Fruit fly (Drosophila melanogaster) whole organism, embryonic: Measurements from ENCODE around the gene Ire1.

Source experiments
- B-H2 ChIP-seq: fragments of 200-800 bp; sonication (Bioruptor generic); optimal IDR thresholded peaks from 2 replicates; lab custom pipeline; 2018; ENCODE audit warnings: missing biosample characterization, mild to moderate bottlenecking, missing genetic modification characterization
- CG11456 ChIP-seq: fragments of 200-800 bp; sonication (Bioruptor generic); IDR thresholded peaks from 3 replicates; pipeline ENCODE4 v1.3.6; 2022; ENCODE audit warnings: missing biosample characterization, missing genetic modification characterization
- CG1233 ChIP-seq: fragments of 200-800 bp; sonication (Bioruptor generic); optimal IDR thresholded peaks from 4 replicates; lab custom pipeline; 2018; ENCODE audit warnings: missing biosample characterization, mild to moderate bottlenecking, missing genetic modification characterization
- CG12744 ChIP-seq: fragments of 200-800 bp; sonication (Bioruptor generic); optimal IDR thresholded peaks from 2 replicates; lab custom pipeline; 2016; ENCODE audit warnings: missing biosample characterization, missing genetic modification characterization
- CG13287 ChIP-seq: fragments of 200-800 bp; sonication (Bioruptor generic); IDR thresholded peaks from 2 replicates; pipeline ENCODE4 v1.3.6; 2022; ENCODE audit warnings: missing biosample characterization, missing genetic modification characterization; ENCODE audit not compliant: partially characterized antibody
- CG13296 ChIP-seq: fragments of 200-800 bp; sonication (Bioruptor generic); optimal IDR thresholded peaks from 3 replicates; lab custom pipeline; 2018; ENCODE audit warnings: missing biosample characterization, mild to moderate bottlenecking, missing genetic modification characterization
- CG14710 ChIP-seq: fragments of 200-800 bp; sonication (Bioruptor generic); optimal IDR thresholded peaks from 3 replicates; lab custom pipeline; 2019; ENCODE audit warnings: missing biosample characterization, mild to moderate bottlenecking, missing genetic modification characterization, moderate library complexity
- CG1602 ChIP-seq: fragments of 200-800 bp; sonication (Bioruptor generic); optimal IDR thresholded peaks from 3 replicates; lab custom pipeline; 2016; ENCODE audit warnings: missing biosample characterization, missing genetic modification characterization
- CG17328 ChIP-seq: fragments of 200-800 bp; sonication (Bioruptor generic); IDR thresholded peaks from 2 replicates; pipeline ENCODE4 v1.3.6; 2022; ENCODE audit warnings: missing biosample characterization, missing genetic modification characterization
- CG17568 ChIP-seq: fragments of 200-800 bp; sonication (Bioruptor generic); optimal IDR thresholded peaks from 2 replicates; lab custom pipeline; 2018; ENCODE audit warnings: missing biosample characterization, mild to moderate bottlenecking, missing genetic modification characterization, moderate library complexity
- CG17802 ChIP-seq: fragments of 200-800 bp; sonication (Bioruptor generic); optimal IDR thresholded peaks from 2 replicates; lab custom pipeline; 2018; ENCODE audit warnings: missing biosample characterization, mild to moderate bottlenecking, missing genetic modification characterization, moderate library complexity
- CG18599 ChIP-seq: fragments of 200-800 bp; sonication (Bioruptor generic); optimal IDR thresholded peaks from 3 replicates; lab custom pipeline; 2017; ENCODE audit warnings: missing biosample characterization, missing genetic modification characterization, mild to moderate bottlenecking, moderate library complexity, missing genetic modification reagents
- CG2199 ChIP-seq: fragments of 200-800 bp; sonication (Bioruptor generic); IDR thresholded peaks from 3 replicates; pipeline ENCODE4 v1.3.6; 2022; ENCODE audit warnings: missing biosample characterization, missing genetic modification characterization
- CG2202 ChIP-seq: fragments of 200-800 bp; sonication (Bioruptor generic); optimal IDR thresholded peaks from 2 replicates; lab custom pipeline; 2018; ENCODE audit warnings: missing biosample characterization, mild to moderate bottlenecking, missing genetic modification characterization
- CG4282 ChIP-seq: fragments of 200-800 bp; sonication (Bioruptor generic); optimal IDR thresholded peaks from 2 replicates; lab custom pipeline; 2016; ENCODE audit warnings: missing biosample characterization, missing genetic modification characterization
- CG5180 ChIP-seq: fragments of 200-800 bp; sonication (Bioruptor generic); optimal IDR thresholded peaks from 3 replicates; lab custom pipeline; 2017; ENCODE audit warnings: missing biosample characterization, missing genetic modification characterization, mild to moderate bottlenecking, moderate library complexity, missing genetic modification reagents
- CG9797 ChIP-seq: fragments of 200-800 bp; sonication (Bioruptor generic); optimal IDR thresholded peaks from 3 replicates; lab custom pipeline; 2018; ENCODE audit warnings: missing biosample characterization, mild to moderate bottlenecking, missing genetic modification characterization
- CG9932 ChIP-seq: fragments of 200-800 bp; sonication (Bioruptor generic); IDR thresholded peaks from 2 replicates; pipeline ENCODE4 v1.3.6; 2022; ENCODE audit warnings: missing biosample characterization, missing genetic modification characterization
- CoRest ChIP-seq: fragments of 200-800 bp; sonication (Bioruptor generic); optimal IDR thresholded peaks from 3 replicates; lab custom pipeline; 2018; ENCODE audit warnings: missing biosample characterization, mild to moderate bottlenecking, missing genetic modification characterization, moderate library complexity
- D ChIP-seq, 2 experiments: fragments of 200-800 bp in 1 of 2; fragments of >200 bp in 1 of 2; sonication (Bioruptor generic) in 1 of 2; optimal IDR thresholded peaks; 2 replicates in 1 of 2; 3 replicates in 1 of 2; lab custom pipeline; 2017; ENCODE audit warnings: mild to moderate bottlenecking in 1 of 2, missing biosample characterization in 1 of 2, missing genetic modification characterization in 1 of 2, missing genetic modification reagents in 1 of 2
- Hr3 ChIP-seq: fragments of 200-800 bp; sonication (Bioruptor generic); optimal IDR thresholded peaks from 3 replicates; lab custom pipeline; 2016; ENCODE audit warnings: missing biosample characterization, missing genetic modification characterization
- Hr78 ChIP-seq, 2 experiments: fragments of 200-800 bp in 1 of 2; fragments of >200 bp in 1 of 2; sonication (Bioruptor generic) in 1 of 2; optimal IDR thresholded peaks; 2 replicates each; lab custom pipeline; 2017 to 2019; ENCODE audit warnings: missing biosample characterization in 2 of 2, missing genetic modification characterization in 2 of 2, mild to moderate bottlenecking in 1 of 2, moderate library complexity in 1 of 2
- Meics ChIP-seq: fragments of 200-800 bp; sonication (Bioruptor generic); optimal IDR thresholded peaks from 2 replicates; lab custom pipeline; 2017; ENCODE audit warnings: missing biosample characterization, mild to moderate bottlenecking, missing genetic modification characterization
- NK7.1 ChIP-seq: fragments of 200-800 bp; sonication (Bioruptor generic); optimal IDR thresholded peaks from 3 replicates; lab custom pipeline; 2016; ENCODE audit warnings: missing biosample characterization, missing genetic modification characterization
- Opbp ChIP-seq: fragments of 200-800 bp; sonication (Bioruptor generic); IDR thresholded peaks from 3 replicates; pipeline ENCODE4 v1.3.6; 2022; ENCODE audit warnings: missing biosample characterization, missing genetic modification characterization; ENCODE audit not compliant: partially characterized antibody
- PHDP ChIP-seq: fragments of 200-800 bp; sonication (Bioruptor generic); optimal IDR thresholded peaks from 3 replicates; lab custom pipeline; 2018; ENCODE audit warnings: missing biosample characterization, mild to moderate bottlenecking, missing genetic modification characterization, moderate library complexity
- Side ChIP-seq: fragments of 200-800 bp; sonication (Bioruptor generic); optimal IDR thresholded peaks from 2 replicates; lab custom pipeline; 2016; ENCODE audit warnings: missing biosample characterization, missing genetic modification characterization
- Sry-β ChIP-seq: fragments of 200-800 bp; sonication (Bioruptor generic); optimal IDR thresholded peaks from 2 replicates; lab custom pipeline; 2018; ENCODE audit warnings: missing biosample characterization, mild to moderate bottlenecking, missing genetic modification characterization, moderate library complexity
- Stat92E ChIP-seq, 3 experiments: fragments of >200 bp in 2 of 3; fragments of 200-800 bp in 1 of 3; sonication (Bioruptor generic) in 1 of 3; optimal IDR thresholded peaks; 2 replicates each; lab custom pipeline; 2017 to 2019; ENCODE audit warnings: missing biosample characterization in 3 of 3, missing genetic modification characterization in 3 of 3, mild to moderate bottlenecking in 1 of 3, moderate library complexity in 1 of 3
- Usf ChIP-seq: fragments of 200-800 bp; sonication (Bioruptor generic); optimal IDR thresholded peaks from 2 replicates; lab custom pipeline; 2017; ENCODE audit warnings: missing genotype, missing biosample characterization, missing genetic modification characterization
- al ChIP-seq: fragments of 200-800 bp; sonication (Bioruptor generic); IDR thresholded peaks from 2 replicates; pipeline ENCODE4 v1.3.6; 2022; ENCODE audit warnings: missing biosample characterization, missing genetic modification characterization
- aop ChIP-seq: fragments of 200-800 bp; sonication (Bioruptor generic); IDR thresholded peaks from 2 replicates; pipeline ENCODE4 v1.3.6; 2022; ENCODE audit warnings: missing biosample characterization, missing genetic modification characterization
- ap ChIP-seq: fragments of 200-800 bp; sonication (Bioruptor generic); IDR thresholded peaks from 2 replicates; pipeline ENCODE4 v1.3.6; 2022; ENCODE audit warnings: missing biosample characterization, missing genetic modification characterization
- bab2 ChIP-seq: fragments of 200-800 bp; sonication (Bioruptor generic); optimal IDR thresholded peaks from 2 replicates; lab custom pipeline; 2016; ENCODE audit warnings: missing biosample characterization, missing genetic modification characterization
- gem ChIP-seq: fragments of 200-800 bp; sonication (Bioruptor generic); optimal IDR thresholded peaks from 2 replicates; lab custom pipeline; 2019; ENCODE audit warnings: missing biosample characterization, mild to moderate bottlenecking, missing genetic modification characterization, moderate library complexity
- gro ChIP-seq: fragments of 200-800 bp; sonication (Bioruptor generic); optimal IDR thresholded peaks from 2 replicates; lab custom pipeline; 2016; ENCODE audit warnings: missing biosample characterization, missing genetic modification characterization
- lmd ChIP-seq: fragments of 200-800 bp; sonication (Bioruptor generic); IDR thresholded peaks from 2 replicates; pipeline ENCODE4 v1.3.6; 2022; ENCODE audit warnings: missing biosample characterization, missing genetic modification characterization
- mam ChIP-seq: fragments of 200-800 bp; sonication (Bioruptor generic); optimal IDR thresholded peaks from 3 replicates; lab custom pipeline; 2016; ENCODE audit warnings: missing biosample characterization, missing genetic modification characterization
- pan ChIP-seq, 4 experiments: fragments of >200 bp in 3 of 4; fragments of 200-800 bp in 1 of 4; sonication (Bioruptor generic) in 1 of 4; optimal IDR thresholded peaks in 3 of 4; IDR thresholded peaks in 1 of 4; 2 replicates each; pipeline versions ENCODE4 v1.3.6 to Lab custom; 2017 to 2022; ENCODE audit warnings: missing biosample characterization in 2 of 4, missing genetic modification characterization in 2 of 4, mixed read lengths in 1 of 4
- peb ChIP-seq: fragments of 200-800 bp; sonication (Bioruptor generic); IDR thresholded peaks from 2 replicates; pipeline ENCODE4 v1.3.6; 2022; ENCODE audit warnings: missing biosample characterization, missing genetic modification characterization
- ro ChIP-seq: fragments of 200-800 bp; sonication (Bioruptor generic); IDR thresholded peaks from 2 replicates; pipeline ENCODE4 v1.3.6; 2022; ENCODE audit warnings: missing biosample characterization, missing genetic modification characterization
- scrt ChIP-seq: fragments of 200-800 bp; sonication (Bioruptor generic); optimal IDR thresholded peaks from 2 replicates; lab custom pipeline; 2018; ENCODE audit warnings: missing biosample characterization, mild to moderate bottlenecking, missing genetic modification characterization, moderate library complexity
- stwl ChIP-seq: fragments of 200-800 bp; sonication (Bioruptor generic); optimal IDR thresholded peaks from 3 replicates; lab custom pipeline; 2018; ENCODE audit warnings: missing biosample characterization, mild to moderate bottlenecking, missing genetic modification characterization, moderate library complexity
- twi ChIP-seq: fragments of 200-800 bp; optimal IDR thresholded peaks from 2 replicates; lab custom pipeline; 2019; ENCODE audit warnings: missing biosample characterization, mild to moderate bottlenecking, missing genetic modification characterization, moderate library complexity
- vnd ChIP-seq: fragments of 200-800 bp; sonication (Bioruptor generic); IDR thresholded peaks from 3 replicates; pipeline ENCODE4 v1.3.6; 2022; ENCODE audit warnings: missing biosample characterization, missing genetic modification characterization; ENCODE audit not compliant: partially characterized antibody
- vvl ChIP-seq: fragments of 200-800 bp; sonication (Bioruptor generic); IDR thresholded peaks from 2 replicates; pipeline ENCODE4 v1.3.6; 2022; ENCODE audit warnings: missing biosample characterization, missing genetic modification characterization
- wek ChIP-seq: fragments of 200-800 bp; sonication (Bioruptor generic); optimal IDR thresholded peaks from 3 replicates; lab custom pipeline; 2018; ENCODE audit warnings: missing biosample characterization, mild to moderate bottlenecking, missing genetic modification characterization, moderate library complexity
- zfh1 ChIP-seq: fragments of 200-800 bp; sonication (Bioruptor generic); IDR thresholded peaks from 3 replicates; pipeline ENCODE4 v1.3.6; 2022; ENCODE audit warnings: missing biosample characterization, missing genetic modification characterization

The Ire1 gene

dm6 chr3R:19877427-19878076, 16.5 kb upstream of the Ire1 start, which contains the start of the genes CG17186 and Arc42 (continued):
- TF ChIP-seq zfh1 (GFP tag; lab: Robert Waterston, UW) (no peak), vvl (GFP tag; lab: Robert Waterston, UW) (no peak), B-H2 (GFP tag; lab: Kevin White, UChicago) (peak; percentile 16), CG13296 (GFP tag; lab: Kevin White, UChicago) (no peak), bab2 (GFP tag; lab: Kevin White, UChicago) (peak; percentile 15), D (optimal IDR thresholded peaks at IDR 0.05; lab: Kevin White, UChicago) (no peak), D (GFP tag; optimal IDR thresholded peaks at IDR 0.05; lab: Kevin White, UChicago) (no peak), Side (GFP tag; lab: Kevin White, UChicago) (no peak), PHDP (tag; lab: Kevin White, UChicago) (peak; percentile 6), CG5180 (GFP tag; lab: Kevin White, UChicago) (no peak), stwl (tag; lab: Kevin White, UChicago) (peak; percentile 49), pan (optimal IDR thresholded peaks at IDR 0.05; lab: Kevin White, UChicago) (no peak), pan (GFP tag; optimal IDR thresholded peaks at IDR 0.05 in 1 of 2, IDR thresholded peaks at IDR 0.05 in 1 of 2) (no peak), ro (GFP tag; lab: Robert Waterston, UW) (no peak), CG12744 (GFP tag; lab: Kevin White, UChicago) (peak; percentile 1), Hr78 (GFP tag; optimal IDR thresholded peaks at IDR 0.05; lab: Kevin White, UChicago) (no peak), mam (GFP tag; lab: Kevin White, UChicago) (no peak), CG9932 (GFP tag; lab: Robert Waterston, UW) (no peak), CG17328 (GFP tag; lab: Robert Waterston, UW) (no peak), al (GFP tag; lab: Robert Waterston, UW) (no peak), ap (GFP tag; lab: Robert Waterston, UW) (no peak), Opbp (GFP tag; lab: Robert Waterston, UW) (no peak), Hr3 (GFP tag; lab: Kevin White, UChicago) (no peak), aop (GFP tag; lab: Robert Waterston, UW) (no peak), Sry-β (GFP tag; lab: Kevin White, UChicago) (no peak), Usf (no peak), CG17568 (GFP tag; lab: Kevin White, UChicago) (no peak), CG17802 (tag; lab: Kevin White, UChicago) (no peak), twi (tag; lab: Kevin White, UChicago) (no peak), peb (GFP tag; lab: Robert Waterston, UW) (no peak), CG1233 (GFP tag; lab: Kevin White, UChicago) (peak; percentile 15), CG14710 (tag; lab: Kevin White, UChicago) (peak; percentile 71), NK7.1 (GFP tag; lab: Kevin White, UChicago) (no peak), CG11456 (GFP tag; lab: Robert Waterston, UW) (no peak), Stat92E (GFP tag; optimal IDR thresholded peaks at IDR 0.05; lab: Kevin White, UChicago) (peak in 1 of 3 experiments; percentile 24), CG2199 (GFP tag; lab: Robert Waterston, UW) (no peak), gro (GFP tag; lab: Kevin White, UChicago) (no peak), CG9797 (GFP tag; lab: Kevin White, UChicago) (peak; percentile 84), CG18599 (GFP tag; lab: Kevin White, UChicago) (no peak), lmd (GFP tag; lab: Robert Waterston, UW) (no peak), CG4282 (GFP tag; lab: Kevin White, UChicago) (no peak), CG1602 (GFP tag; lab: Kevin White, UChicago) (no peak), vnd (no peak), scrt (GFP tag; lab: Kevin White, UChicago) (peak; percentile 98), CoRest (peak; percentile 45), CG2202 (no peak), gem (tag; lab: Kevin White, UChicago) (peak; percentile 45), CG13287 (GFP tag; lab: Robert Waterston, UW) (peak; percentile 20; the same call in 1 of the 2 replicates), Meics (GFP tag; lab: Kevin White, UChicago) (no peak), wek (GFP tag; lab: Kevin White, UChicago) (no peak)
